Fruit fly (Drosophila melanogaster): ENCODE results near the gene BTBD9.
A peak's percentile ranks its signal among the peaks of the same experiment; 100 is the strongest.

BTBD9 gene

DNA sequence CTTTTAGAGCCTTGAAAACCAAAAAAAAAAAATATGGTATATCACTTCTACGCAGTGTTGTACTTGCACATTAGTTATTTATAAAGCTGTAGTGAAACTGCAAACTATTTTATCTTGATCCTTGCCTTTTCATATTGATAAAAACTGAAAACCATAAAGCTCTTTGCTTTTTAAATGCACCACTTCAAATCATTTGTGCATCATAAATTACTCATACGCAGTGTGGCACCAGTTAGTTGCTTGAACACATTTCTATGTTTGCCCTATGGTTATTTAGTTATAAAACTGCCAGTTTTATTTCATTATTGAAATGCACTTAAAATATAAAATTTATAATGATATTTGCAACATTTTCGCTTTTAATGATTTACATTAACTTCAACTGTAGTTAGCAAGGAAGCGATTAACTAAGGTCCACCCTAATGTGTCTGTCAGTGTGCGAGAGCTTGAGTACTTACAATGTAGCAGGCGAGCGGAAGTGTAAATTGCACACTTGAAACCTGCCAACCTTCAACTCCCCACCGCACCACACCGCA, 12.2 kb upstream of the BTBD9 start:
- TF ChIP-seq D1 (tag; optimal IDR thresholded peaks at IDR 0.05) (no peak), CG12605 (GFP tag; IDR thresholded peaks at IDR 0.05) (no peak), Snoo (tag; optimal IDR thresholded peaks at IDR 0.05) (no peak), EcR (GFP tag; optimal IDR thresholded peaks at IDR 0.05) (no peak), rn (GFP tag; IDR thresholded peaks at IDR 0.05) (no peak), CG14655 (GFP tag; optimal IDR thresholded peaks at IDR 0.05) (no peak), Pif1A (GFP tag; optimal IDR thresholded peaks at IDR 0.05) (no peak), gl (tag; optimal IDR thresholded peaks at IDR 0.05) (no peak), Ets98B (GFP tag; IDR thresholded peaks at IDR 0.05) (no peak), CG17806 (tag; optimal IDR thresholded peaks at IDR 0.05) (peak; percentile 18), fd96Ca (GFP tag; IDR thresholded peaks at IDR 0.05) (no peak), CG15710 (tag; optimal IDR thresholded peaks at IDR 0.05) (peak; percentile 12), CG34367 (tag; optimal IDR thresholded peaks at IDR 0.05) (no peak), CG32121 (GFP tag; IDR thresholded peaks at IDR 0.05) (no peak), CG8159 (tag; optimal IDR thresholded peaks at IDR 0.05) (peak; percentile 70), CG10348 (GFP tag; IDR thresholded peaks at IDR 0.05) (no peak), Pif1B (GFP tag; optimal IDR thresholded peaks at IDR 0.05) (no peak), CG4496 (GFP tag; IDR thresholded peaks at IDR 0.05) (no peak), CG8301 (tag; optimal IDR thresholded peaks at IDR 0.05) (peak; percentile 4), CG13204 (GFP tag; optimal IDR thresholded peaks at IDR 0.05) (no peak), CG9948 (tag; optimal IDR thresholded peaks at IDR 0.05) (peak; percentile 13)

DNA sequence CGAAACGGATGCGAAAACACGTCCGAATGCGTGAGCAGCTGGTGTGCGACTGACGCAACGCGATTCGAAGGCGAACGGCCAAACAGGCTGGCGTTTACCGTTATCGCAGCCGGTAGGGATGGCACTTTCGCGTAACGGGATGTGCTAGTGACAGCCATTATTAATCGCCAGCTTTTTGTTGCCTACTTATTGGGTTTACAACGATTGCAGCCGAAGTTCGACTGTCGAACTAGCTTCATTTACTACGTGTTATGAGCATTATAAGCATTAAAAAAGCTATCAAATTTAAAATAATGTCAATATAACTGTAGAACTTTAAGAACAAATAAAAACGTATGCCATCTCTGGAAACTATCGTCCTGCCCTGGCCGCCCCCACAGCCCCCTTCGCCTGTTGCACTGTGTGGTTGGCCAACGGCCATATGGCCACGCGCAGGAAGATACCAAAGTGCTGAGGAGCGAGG, 10.7 kb upstream of the BTBD9 start, which contains the start of gene Rph:
Gene Rph, minus strand, starts transcription at position 51 of the 463 bp plus-strand sequence.
- 0 out of 3 replicates have a peak, but pooled peaks have one; percentile 14 for TF ChIP-seq fd96Ca (GFP tag; IDR thresholded peaks at IDR 0.05)
- no peak for TF ChIP-seq CG8301 (tag; optimal IDR thresholded peaks at IDR 0.05)

DNA sequence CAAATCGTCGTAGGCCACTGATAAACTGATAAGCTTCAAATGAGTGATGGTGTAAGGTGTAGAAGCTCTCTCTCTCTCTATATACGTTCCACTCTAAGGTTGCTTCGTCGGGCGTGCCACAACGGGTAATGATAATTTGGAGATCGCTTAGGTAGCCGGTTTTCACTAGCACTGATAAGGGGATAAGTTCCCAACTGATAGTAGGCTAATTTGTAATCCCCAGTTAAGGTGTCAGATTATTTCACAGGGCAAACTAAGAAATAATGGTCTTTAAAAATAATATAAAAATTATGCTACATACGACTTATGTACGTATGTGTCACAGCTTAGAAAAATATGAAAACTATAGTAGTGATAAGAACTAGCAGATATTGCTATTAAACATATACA, 5.8 kb upstream of the BTBD9 start:
- TF ChIP-seq CG9948 (tag; optimal IDR thresholded peaks at IDR 0.05): no peak
- TF ChIP-seq CG4496 (GFP tag; IDR thresholded peaks at IDR 0.05): no peak
- no peak for TF ChIP-seq Snoo (tag; optimal IDR thresholded peaks at IDR 0.05)
- no peak for TF ChIP-seq Pif1A (GFP tag; optimal IDR thresholded peaks at IDR 0.05)
- TF ChIP-seq Ets98B (GFP tag; IDR thresholded peaks at IDR 0.05): no peak
- TF ChIP-seq CG34367 (tag; optimal IDR thresholded peaks at IDR 0.05): no peak
- no peak for TF ChIP-seq CG13204 (GFP tag; optimal IDR thresholded peaks at IDR 0.05)
- TF ChIP-seq rn (GFP tag; IDR thresholded peaks at IDR 0.05): no peak
- no peak for TF ChIP-seq CG12605 (GFP tag; IDR thresholded peaks at IDR 0.05)
- no peak for TF ChIP-seq CG32121 (GFP tag; IDR thresholded peaks at IDR 0.05)
- TF ChIP-seq CG10348 (GFP tag; IDR thresholded peaks at IDR 0.05): no peak
- TF ChIP-seq CG8301 (tag; optimal IDR thresholded peaks at IDR 0.05): no peak
- no peak for TF ChIP-seq CG15710 (tag; optimal IDR thresholded peaks at IDR 0.05)
- TF ChIP-seq fd96Ca (GFP tag; IDR thresholded peaks at IDR 0.05): no peak
- no peak for TF ChIP-seq D1 (tag; optimal IDR thresholded peaks at IDR 0.05)

DNA sequence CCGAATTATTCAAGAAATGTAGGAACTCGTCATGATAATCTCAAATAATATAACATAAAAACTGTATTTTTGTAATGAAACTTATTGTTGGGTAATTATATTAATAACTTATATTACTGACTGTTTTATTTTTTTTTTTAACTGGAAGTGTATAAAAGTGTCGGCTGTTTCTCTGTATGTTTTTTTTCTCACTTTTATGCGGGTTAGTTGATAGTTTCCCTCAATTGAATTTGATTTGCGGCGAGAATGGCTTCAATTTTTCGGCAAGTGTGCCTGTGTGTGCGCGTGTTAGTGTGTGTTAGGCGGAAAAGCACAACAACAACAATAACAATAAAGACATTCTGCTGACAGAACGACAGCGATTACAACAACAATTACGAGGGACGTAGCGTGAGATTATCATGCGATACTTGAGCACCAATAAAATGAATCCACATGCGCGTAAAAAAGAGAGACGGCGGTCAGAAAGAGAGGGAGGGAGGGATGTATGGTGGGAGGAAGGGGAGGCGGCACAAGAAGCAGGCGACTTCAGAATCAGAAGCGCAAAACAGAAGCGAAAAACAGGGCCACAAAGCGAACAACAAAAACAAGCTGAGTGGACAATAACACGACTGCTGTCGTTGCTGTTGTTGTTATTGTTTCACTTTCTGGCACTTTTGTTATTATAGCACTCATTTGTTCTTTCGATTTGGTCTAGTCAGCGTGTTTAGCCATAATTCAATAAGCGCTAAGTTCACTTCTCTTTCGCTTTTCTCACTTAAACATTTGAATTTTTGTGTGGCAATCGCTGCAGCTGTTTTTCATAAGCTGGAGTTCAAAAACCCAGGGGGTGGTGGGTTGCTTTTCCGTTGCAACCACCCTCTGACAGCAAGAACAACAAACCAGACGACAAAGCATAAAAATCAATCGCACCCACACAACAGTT, 5.1 kb upstream of the BTBD9 start:
- TF ChIP-seq CG12605 (GFP tag; IDR thresholded peaks at IDR 0.05) (no peak), CG4496 (GFP tag; IDR thresholded peaks at IDR 0.05) (no peak), EcR (GFP tag; optimal IDR thresholded peaks at IDR 0.05) (peak; percentile 65), CG8159 (tag; optimal IDR thresholded peaks at IDR 0.05) (no peak), CG13204 (GFP tag; optimal IDR thresholded peaks at IDR 0.05) (peak; percentile 71), fd96Ca (GFP tag; IDR thresholded peaks at IDR 0.05) (peak; percentile 33; the same call in 1 of the 3 replicates), Snoo (tag; optimal IDR thresholded peaks at IDR 0.05) (no peak), Pif1A (GFP tag; optimal IDR thresholded peaks at IDR 0.05) (no peak), gl (tag; optimal IDR thresholded peaks at IDR 0.05) (peak; percentile 9), CG14655 (GFP tag; optimal IDR thresholded peaks at IDR 0.05) (no peak), rn (GFP tag; IDR thresholded peaks at IDR 0.05) (no peak), Ets98B (GFP tag; IDR thresholded peaks at IDR 0.05) (peak; percentile 41; the same call in 1 of the 2 replicates), CG15710 (tag; optimal IDR thresholded peaks at IDR 0.05) (no peak), Pif1B (GFP tag; optimal IDR thresholded peaks at IDR 0.05) (no peak), D1 (tag; optimal IDR thresholded peaks at IDR 0.05) (no peak), CG8301 (tag; optimal IDR thresholded peaks at IDR 0.05) (no peak), CG17806 (tag; optimal IDR thresholded peaks at IDR 0.05) (no peak), CG32121 (GFP tag; IDR thresholded peaks at IDR 0.05) (peak; percentile 51), CG10348 (GFP tag; IDR thresholded peaks at IDR 0.05) (no peak), CG9948 (tag; optimal IDR thresholded peaks at IDR 0.05) (no peak)

DNA sequence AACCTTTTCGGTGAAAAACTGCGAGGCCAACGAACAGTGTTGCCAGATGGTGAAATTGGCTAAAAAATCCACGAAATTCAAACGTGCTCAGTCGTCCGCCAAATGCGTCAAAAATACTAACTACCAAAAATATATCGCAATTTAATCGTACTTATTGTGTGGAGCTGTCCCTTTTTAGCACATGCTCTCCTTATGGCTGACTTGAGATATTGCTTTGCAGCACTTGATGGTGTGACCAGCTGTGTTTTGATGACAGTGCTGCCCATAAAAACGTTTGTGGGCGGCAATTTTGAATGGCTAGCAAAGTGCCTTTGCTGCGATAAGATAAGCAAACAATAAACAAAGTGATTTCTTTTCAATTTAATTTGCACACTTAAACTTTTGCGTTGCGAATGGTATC, 4.1 kb upstream of the BTBD9 start, which contains the start of gene Tango5:
Gene Tango5, minus strand, starts transcription at position 208 of the 400 bp plus-strand sequence.
- TF ChIP-seq CG14655 (GFP tag; optimal IDR thresholded peaks at IDR 0.05): no peak
- peak; percentile 13; the same call in 1 of the 3 replicates for TF ChIP-seq CG4496 (GFP tag; IDR thresholded peaks at IDR 0.05)

DNA sequence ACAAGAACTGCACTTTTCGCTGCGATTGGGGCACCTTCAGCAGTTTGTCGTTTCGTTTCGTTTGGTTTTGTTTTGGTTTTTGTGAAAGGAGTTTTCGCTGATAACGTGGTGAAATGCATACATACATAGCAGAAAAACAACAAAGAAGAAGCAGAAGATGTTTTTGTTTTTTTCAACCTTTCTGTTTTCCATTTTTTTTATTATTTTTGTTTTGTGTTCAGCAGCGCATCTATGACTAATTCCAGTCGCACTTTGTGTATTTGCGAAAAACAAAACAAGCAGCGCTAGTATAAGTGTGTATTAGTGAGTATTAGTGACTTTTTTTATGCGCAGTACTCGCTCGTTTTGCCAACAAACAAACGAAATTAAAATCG, 1.4 kb upstream of the BTBD9 start:
- TF ChIP-seq CG4496 (GFP tag; IDR thresholded peaks at IDR 0.05) (no peak), CG34367 (tag; optimal IDR thresholded peaks at IDR 0.05) (no peak), CG12605 (GFP tag; IDR thresholded peaks at IDR 0.05) (peak; percentile 69), Pif1B (GFP tag; optimal IDR thresholded peaks at IDR 0.05) (no peak)
